Fruit fly (Drosophila melanogaster): ENCODE data around the gene CG10413.

CG10413 gene

dm6 chr2L:18621357-18622211 is 16.5 kb upstream of the CG10413 start (continued):
- TF ChIP-seq CG31627 (GFP tag; optimal IDR thresholded peaks at IDR 0.05) (peak; percentile 85), CG7368 (GFP tag; optimal IDR thresholded peaks at IDR 0.05) (peak; percentile 78), dsx (GFP tag; optimal IDR thresholded peaks at IDR 0.05; ENCODE audit: poor library complexity, severe bottlenecking) (peak; percentile 70), CG8632 (GFP tag; optimal IDR thresholded peaks at IDR 0.05) (peak; percentile 76), CG6792 (GFP tag; optimal IDR thresholded peaks at IDR 0.05) (peak; percentile 78), cyc (GFP tag; optimal IDR thresholded peaks at IDR 0.05) (peak; percentile 86), dac (GFP tag; optimal IDR thresholded peaks at IDR 0.05) (no peak), CG11294 (GFP tag; IDR thresholded peaks at IDR 0.05) (no peak), CG1621 (tag; optimal IDR thresholded peaks at IDR 0.05) (peak; percentile 58), esn (GFP tag; optimal IDR thresholded peaks at IDR 0.05) (peak; percentile 92)

dm6 chr2L:18620153-18620552 is 15.1 kb upstream of the CG10413 start:
- TF ChIP-seq fkh (GFP tag; optimal IDR thresholded peaks at IDR 0.05) (peak; percentile 1), ss (GFP tag; optimal IDR thresholded peaks at IDR 0.05) (no peak), Gug (GFP tag; IDR thresholded peaks at IDR 0.05) (no peak), CG11762 (GFP tag; optimal IDR thresholded peaks at IDR 0.05; ENCODE audit: insufficient read depth) (no peak), OdsH (GFP tag; optimal IDR thresholded peaks at IDR 0.05) (no peak), CG34406 (GFP tag; optimal IDR thresholded peaks at IDR 0.05) (no peak)

- peak; percentile 25 for TF ChIP-seq Blimp-1 (GFP tag; optimal IDR thresholded peaks at IDR 0.05)
- TF ChIP-seq Gug (GFP tag; IDR thresholded peaks at IDR 0.05) = peak; percentile 34; the same call in 1 of the 2 replicates
- peak; percentile 1 for TF ChIP-seq lz (GFP tag; optimal IDR thresholded peaks at IDR 0.05)
- TF ChIP-seq Ets21C (GFP tag; optimal IDR thresholded peaks at IDR 0.05) = no peak
- TF ChIP-seq CG34406 (GFP tag; optimal IDR thresholded peaks at IDR 0.05) = peak; percentile 61
- 0 out of 2 replicates have a peak, but pooled peaks have one; percentile 22 for TF ChIP-seq CG11294 (GFP tag; IDR thresholded peaks at IDR 0.05)
- TF ChIP-seq CG10669 (GFP tag; optimal IDR thresholded peaks at IDR 0.05) = peak; percentile 69
- peak; percentile 32 for TF ChIP-seq cyc (GFP tag; optimal IDR thresholded peaks at IDR 0.05)
- TF ChIP-seq Hr39 (GFP tag; optimal IDR thresholded peaks at IDR 0.05) = no peak
- TF ChIP-seq CG1621 (tag; optimal IDR thresholded peaks at IDR 0.05) = peak; percentile 44
- no peak for TF ChIP-seq CG10631 (GFP tag; optimal IDR thresholded peaks at IDR 0.05)
- TF ChIP-seq CG16779 (tag; optimal IDR thresholded peaks at IDR 0.05) = no peak
- TF ChIP-seq Eip75B (GFP tag; optimal IDR thresholded peaks at IDR 0.05) = no peak
- TF ChIP-seq CG32006 (GFP tag; optimal IDR thresholded peaks at IDR 0.05) = no peak
- TF ChIP-seq ss (GFP tag; optimal IDR thresholded peaks at IDR 0.05) = no peak
- TF ChIP-seq esn (GFP tag; optimal IDR thresholded peaks at IDR 0.05) = peak; percentile 53
- no peak for TF ChIP-seq Sox102F (GFP tag; optimal IDR thresholded peaks at IDR 0.05)
- peak; percentile 76 for TF ChIP-seq Ets96B (tag; optimal IDR thresholded peaks at IDR 0.05)
- peak; percentile 67 for TF ChIP-seq CG7368 (GFP tag; optimal IDR thresholded peaks at IDR 0.05)
- TF ChIP-seq dsx (GFP tag; optimal IDR thresholded peaks at IDR 0.05; ENCODE audit: poor library complexity, severe bottlenecking) = peak; percentile 79
- TF ChIP-seq CG6276 (GFP tag; optimal IDR thresholded peaks at IDR 0.05) = no peak
- no peak for TF ChIP-seq CG3919 (GFP tag; optimal IDR thresholded peaks at IDR 0.05)
- TF ChIP-seq salr (GFP tag; optimal IDR thresholded peaks at IDR 0.05) = no peak
- TF ChIP-seq CG11762 (GFP tag; optimal IDR thresholded peaks at IDR 0.05; ENCODE audit: insufficient read depth) = peak; percentile 35
- peak; percentile 86 for TF ChIP-seq CG6163 (GFP tag; IDR thresholded peaks at IDR 0.05)
- no peak for TF ChIP-seq fd59A (GFP tag; optimal IDR thresholded peaks at IDR 0.05)
- TF ChIP-seq CG11902 (GFP tag; optimal IDR thresholded peaks at IDR 0.05) = no peak
- no peak for TF ChIP-seq Lpt (GFP tag; optimal IDR thresholded peaks at IDR 0.05)
- TF ChIP-seq CG6854 (GFP tag; optimal IDR thresholded peaks at IDR 0.05) = peak; percentile 75
- TF ChIP-seq vri (GFP tag; optimal IDR thresholded peaks at IDR 0.05) = no peak
- TF ChIP-seq CG3032 (tag; optimal IDR thresholded peaks at IDR 0.05) = peak; percentile 79
- TF ChIP-seq topi (GFP tag; optimal IDR thresholded peaks at IDR 0.05) = no peak
- peak; percentile 57; the same call in 1 of the 3 replicates for TF ChIP-seq CG8119 (GFP tag; IDR thresholded peaks at IDR 0.05)
- peak; percentile 53 for TF ChIP-seq spab (GFP tag; optimal IDR thresholded peaks at IDR 0.05)
- TF ChIP-seq acj6 (GFP tag; optimal IDR thresholded peaks at IDR 0.05) = no peak
- TF ChIP-seq CG6792 (GFP tag; optimal IDR thresholded peaks at IDR 0.05) = peak; percentile 42
- TF ChIP-seq CG9139 (GFP tag; optimal IDR thresholded peaks at IDR 0.05) = no peak
- no peak for TF ChIP-seq CG8319 (GFP tag; optimal IDR thresholded peaks at IDR 0.05)
- TF ChIP-seq Sox15 (GFP tag; optimal IDR thresholded peaks at IDR 0.05) = no peak
Measured at dm6 chr2L:18617003-18617402, 12.0 kb upstream of the CG10413 start, which contains the start of gene MESR3. Gene MESR3, plus strand, starts transcription at chr2L:18617256.

All from whole organism, prepupa.